Worm (Caenorhabditis elegans) whole organism, midembryonic: Measurements from ENCODE around the gene bgnt-1.5.

Experiments used
- T22C8.4 ChIP-seq: fragments of 200-800 bp; sonication (Bioruptor generic); IDR thresholded peaks from 2 replicates; pipeline ENCODE4 v1.3.6; 2022; ENCODE audit warnings: missing genetic modification characterization, missing compliant biosample characterization
- cog-1 ChIP-seq: sonication (generic microtip); optimal IDR thresholded peaks from 2 replicates; lab custom pipeline; 2016; ENCODE audit warnings: missing genetic modification characterization, missing compliant biosample characterization
- flt-1 ChIP-seq: fragments of 200-800 bp; sonication (Bioruptor generic); IDR thresholded peaks from 2 replicates; pipeline ENCODE4 v1.3.6; 2022; ENCODE audit warnings: missing genetic modification characterization, missing compliant biosample characterization
- klf-2 ChIP-seq: fragments of 200-800 bp; sonication (Bioruptor generic); conservative IDR thresholded peaks from 2 replicates; pipeline ENCODE4 v1.3.6; 2022; ENCODE audit warnings: missing genetic modification reagents, missing genetic modification characterization, missing compliant biosample characterization
- med-1 ChIP-seq: sonication (generic microtip); optimal IDR thresholded peaks from 2 replicates; lab custom pipeline; 2017; ENCODE audit warnings: missing genetic modification characterization, mild to moderate bottlenecking, missing compliant biosample characterization, antibody characterized with exemption, missing genetic modification reagents; ENCODE audit not compliant: insufficient read depth
- ref-1 ChIP-seq: fragments of 200-800 bp; sonication (Bioruptor generic); conservative IDR thresholded peaks from 2 replicates; pipeline ENCODE4 v1.3.6; 2022; ENCODE audit warnings: missing genetic modification reagents, missing genetic modification characterization, missing compliant biosample characterization
- tab-1 ChIP-seq: fragments of 200-800 bp; sonication (Bioruptor generic); IDR thresholded peaks from 2 replicates; pipeline ENCODE4 v1.3.6; 2022; ENCODE audit warnings: missing genetic modification characterization, missing compliant biosample characterization
- ztf-23 ChIP-seq: fragments of 200-800 bp; sonication (Bioruptor generic); IDR thresholded peaks from 2 replicates; pipeline ENCODE4 v1.3.6; 2022; ENCODE audit warnings: missing genetic modification reagents, missing genetic modification characterization, missing compliant biosample characterization
- ztf-29 ChIP-seq: fragments of 200-800 bp; sonication (Bioruptor generic); IDR thresholded peaks from 2 replicates; pipeline ENCODE4 v1.3.6; 2022; ENCODE audit warnings: missing genetic modification reagents, missing genetic modification characterization, missing compliant biosample characterization

bgnt-1.5 gene

DNA sequence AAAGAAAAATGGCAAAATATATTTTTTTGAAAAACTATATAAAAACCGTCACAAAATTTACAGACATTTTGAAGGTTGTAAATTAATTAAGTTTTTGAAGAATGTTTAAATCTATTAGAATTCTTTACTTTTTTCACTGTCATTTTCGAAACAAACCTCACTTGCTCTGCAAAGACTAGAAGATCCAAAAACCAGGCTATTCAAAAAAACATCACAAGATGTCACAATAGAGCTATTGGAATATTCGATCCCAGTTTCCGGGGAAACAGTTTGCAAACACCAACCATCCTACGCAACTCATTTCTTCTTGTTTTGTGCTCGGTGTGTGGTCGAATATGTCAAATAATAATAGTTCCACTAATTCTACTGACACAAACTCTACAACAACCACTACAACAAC lies 15.4 kb downstream of the bgnt-1.5 start, which contains the start of gene R12H7.4:
R12H7.4 (plus strand) TSS at position 301 of the 400 bp plus-strand sequence.
- TF ChIP-seq ztf-23 (GFP tag; lab: Robert Waterston, UW) (no peak), cog-1 (no peak), klf-2 (no peak), T22C8.4 (no peak), flt-1 (no peak), ztf-29 (GFP tag; lab: Robert Waterston, UW) (no peak), ref-1 (GFP tag; lab: Robert Waterston, UW) (no peak), tab-1 (no peak), med-1 (GFP tag; lab: Kevin White, UChicago) (no peak)

DNA sequence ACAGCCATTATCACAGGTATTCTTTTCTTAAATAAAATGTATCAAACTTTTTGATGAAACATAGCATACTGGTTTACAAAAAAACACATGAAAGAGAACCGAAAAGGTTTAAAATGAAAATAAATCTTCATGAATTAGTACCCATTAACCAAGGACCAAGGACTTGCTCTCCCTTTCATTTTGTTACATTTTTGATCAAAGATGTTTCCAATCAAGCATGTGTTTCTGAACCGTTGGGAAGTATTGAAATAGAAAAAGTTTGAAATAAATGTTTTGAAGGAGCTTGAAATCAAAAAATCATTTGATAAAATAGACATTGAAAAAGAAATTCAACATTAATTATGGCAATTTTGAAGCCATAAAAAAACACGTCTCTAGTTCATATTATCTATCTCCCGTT lies 19.6 kb downstream of the bgnt-1.5 start:
- no peak for TF ChIP-seq med-1 (GFP tag; lab: Kevin White, UChicago)
- no peak for TF ChIP-seq ref-1 (GFP tag; lab: Robert Waterston, UW)
- no peak for TF ChIP-seq tab-1
- no peak for TF ChIP-seq T22C8.4
- no peak for TF ChIP-seq ztf-29 (GFP tag; lab: Robert Waterston, UW)
- TF ChIP-seq flt-1 = no peak
- TF ChIP-seq cog-1 = no peak
- TF ChIP-seq klf-2 = no peak
- TF ChIP-seq ztf-23 (GFP tag; lab: Robert Waterston, UW) = no peak

DNA sequence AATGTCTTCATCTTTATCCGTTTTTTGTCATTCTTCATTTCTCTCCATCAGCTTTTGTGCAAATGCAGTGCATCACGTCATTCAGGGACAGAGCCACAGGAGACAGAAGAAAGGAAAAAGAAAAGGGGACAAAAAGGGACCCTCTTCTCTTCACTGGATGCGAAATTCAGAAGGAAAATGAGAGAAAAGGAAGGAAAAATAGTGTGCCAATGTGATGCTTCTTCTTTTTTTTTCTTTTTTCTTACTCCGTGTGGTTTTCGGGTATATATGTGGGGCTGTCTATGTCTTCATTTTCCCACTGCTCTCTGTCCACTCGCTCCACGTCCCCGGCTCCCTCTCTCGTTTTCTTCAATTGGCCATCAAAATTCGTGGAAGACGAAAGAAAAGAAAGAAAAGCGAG lies 21.7 kb downstream of the bgnt-1.5 start:
- TF ChIP-seq ztf-29 (GFP tag; lab: Robert Waterston, UW) = no peak
- TF ChIP-seq klf-2 = no peak
- no peak for TF ChIP-seq med-1 (GFP tag; lab: Kevin White, UChicago)
- TF ChIP-seq flt-1 = no peak
- no peak for TF ChIP-seq ref-1 (GFP tag; lab: Robert Waterston, UW)
- no peak for TF ChIP-seq ztf-23 (GFP tag; lab: Robert Waterston, UW)
- no peak for TF ChIP-seq T22C8.4
- TF ChIP-seq tab-1 = no peak
- no peak for TF ChIP-seq cog-1

DNA sequence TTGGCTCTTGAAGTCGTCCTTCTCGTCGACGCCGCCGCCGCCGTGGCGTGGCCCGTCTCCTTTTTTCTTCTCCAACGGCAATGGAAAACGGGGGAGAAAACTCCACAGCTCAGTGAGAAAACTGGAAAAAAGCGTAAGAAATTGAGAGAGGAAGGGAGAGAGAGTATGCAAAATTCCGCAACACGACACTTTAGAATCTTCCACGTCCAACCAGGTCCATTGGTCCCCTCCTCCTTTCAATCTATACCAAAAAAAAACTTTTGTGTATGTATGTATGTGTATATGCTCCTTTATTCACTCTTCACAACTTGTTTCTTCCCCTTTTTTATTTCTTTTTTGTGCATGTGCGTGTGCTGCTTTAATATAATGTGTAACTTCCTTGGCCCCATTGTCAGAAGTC lies 23.1 kb downstream of the bgnt-1.5 start:
- TF ChIP-seq cog-1 (no peak), ztf-29 (GFP tag; lab: Robert Waterston, UW) (no peak), tab-1 (no peak), flt-1 (no peak), med-1 (GFP tag; lab: Kevin White, UChicago) (no peak), klf-2 (no peak), ztf-23 (GFP tag; lab: Robert Waterston, UW) (no peak)

DNA sequence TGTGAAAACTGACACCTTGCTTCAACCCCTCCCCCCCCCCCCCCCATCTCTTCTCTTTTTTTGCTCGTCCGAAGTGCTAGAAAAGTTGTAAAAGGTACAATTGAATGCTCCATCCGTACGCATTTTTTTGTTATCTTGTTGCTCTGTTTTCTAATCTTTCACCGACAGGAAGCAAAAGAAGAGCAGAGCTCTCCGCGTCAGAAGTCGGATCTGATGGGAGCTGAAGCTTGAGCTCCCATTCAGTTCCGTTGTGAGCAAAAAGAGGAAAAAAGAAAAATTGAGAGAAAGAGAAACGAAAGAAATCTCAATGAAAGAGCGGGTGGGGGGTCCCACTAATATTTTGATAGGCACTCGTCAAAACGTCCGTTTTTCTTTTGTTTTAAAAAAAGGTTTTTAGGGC lies 25.2 kb downstream of the bgnt-1.5 start:
- no peak for TF ChIP-seq med-1 (GFP tag; lab: Kevin White, UChicago)
- TF ChIP-seq tab-1 = no peak
- TF ChIP-seq ref-1 (GFP tag; lab: Robert Waterston, UW) = no peak
- no peak; the same call in 1 of the 2 replicates for TF ChIP-seq ztf-29 (GFP tag; lab: Robert Waterston, UW)
- TF ChIP-seq ztf-23 (GFP tag; lab: Robert Waterston, UW) = no peak
- no peak for TF ChIP-seq cog-1
- no peak for TF ChIP-seq klf-2

DNA sequence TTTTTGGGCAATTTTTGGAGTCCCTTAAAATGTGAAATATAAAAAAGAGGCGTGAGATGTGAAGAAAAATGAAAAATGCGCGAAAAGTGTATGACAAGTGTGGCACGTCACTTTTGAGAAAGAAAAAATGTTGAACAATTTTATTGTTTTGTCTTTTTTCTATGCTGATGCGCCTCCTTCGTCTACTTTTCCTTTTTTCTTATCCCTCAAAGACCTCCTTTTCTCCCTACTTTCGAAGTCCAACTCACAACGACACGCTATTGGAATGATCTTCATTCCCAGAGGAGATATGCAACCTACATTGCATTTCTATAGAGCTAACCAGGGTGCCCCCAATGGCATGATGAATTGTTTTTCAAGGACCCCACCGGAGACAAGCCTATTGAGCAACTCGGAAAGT lies 26.1 kb downstream of the bgnt-1.5 start:
- TF ChIP-seq ztf-29 (GFP tag; lab: Robert Waterston, UW) (no peak), ref-1 (GFP tag; lab: Robert Waterston, UW) (no peak)

DNA sequence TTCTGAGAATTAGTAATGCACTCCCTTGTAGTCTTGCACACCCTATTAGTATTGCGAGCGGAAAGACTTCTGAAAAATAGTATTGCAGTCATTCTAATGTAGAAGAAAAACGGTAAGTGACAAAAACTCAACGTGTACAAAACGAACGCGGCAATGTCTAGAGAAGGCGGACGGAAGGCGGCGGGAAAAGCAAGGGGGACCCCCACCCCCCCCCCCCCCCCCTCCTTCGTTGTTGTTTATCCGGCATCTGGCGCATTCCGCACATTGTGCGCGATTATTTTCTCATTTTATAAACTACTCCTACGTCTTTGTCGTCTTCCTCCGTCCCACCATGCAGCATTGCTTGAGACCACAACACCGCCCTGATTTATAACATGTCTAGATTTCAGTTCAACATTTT lies 29.8 kb downstream of the bgnt-1.5 start:
- no peak for TF ChIP-seq med-1 (GFP tag; lab: Kevin White, UChicago)
- no peak for TF ChIP-seq ztf-29 (GFP tag; lab: Robert Waterston, UW)
- no peak for TF ChIP-seq cog-1
- no peak for TF ChIP-seq flt-1
- no peak for TF ChIP-seq T22C8.4
- TF ChIP-seq ztf-23 (GFP tag; lab: Robert Waterston, UW) = no peak
- TF ChIP-seq klf-2 = no peak
- no peak for TF ChIP-seq tab-1
- TF ChIP-seq ref-1 (GFP tag; lab: Robert Waterston, UW) = no peak

DNA sequence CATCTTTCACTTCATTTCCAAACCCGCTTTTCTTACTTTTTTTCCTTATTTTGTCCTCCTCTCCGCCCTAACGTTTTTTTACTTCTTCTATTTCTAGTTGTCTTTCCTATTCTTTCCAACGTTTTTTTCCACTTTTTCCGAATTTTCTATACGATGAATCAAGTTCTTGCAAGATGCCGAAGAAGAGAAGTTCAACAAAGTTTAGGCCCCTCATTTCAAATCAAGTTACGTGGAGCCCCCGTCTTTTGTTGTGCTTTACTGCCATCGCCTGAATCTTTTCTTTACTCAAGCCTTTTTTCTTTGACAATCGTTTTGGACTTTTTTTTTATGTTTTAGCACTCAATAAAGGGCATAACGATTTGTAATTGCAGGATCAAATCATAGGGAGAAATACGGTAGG lies 30.8 kb downstream of the bgnt-1.5 start, which contains the start of gene unc-9:
unc-9 (plus strand) TSS at position 370 of the 400 bp plus-strand sequence.
- TF ChIP-seq ref-1 (GFP tag; lab: Robert Waterston, UW) = no peak
- TF ChIP-seq ztf-29 (GFP tag; lab: Robert Waterston, UW) = no peak
- TF ChIP-seq ztf-23 (GFP tag; lab: Robert Waterston, UW) = no peak
- TF ChIP-seq klf-2 = no peak
- TF ChIP-seq med-1 (GFP tag; lab: Kevin White, UChicago) = no peak
- no peak for TF ChIP-seq tab-1
- TF ChIP-seq T22C8.4 = no peak
- TF ChIP-seq cog-1 = no peak

DNA sequence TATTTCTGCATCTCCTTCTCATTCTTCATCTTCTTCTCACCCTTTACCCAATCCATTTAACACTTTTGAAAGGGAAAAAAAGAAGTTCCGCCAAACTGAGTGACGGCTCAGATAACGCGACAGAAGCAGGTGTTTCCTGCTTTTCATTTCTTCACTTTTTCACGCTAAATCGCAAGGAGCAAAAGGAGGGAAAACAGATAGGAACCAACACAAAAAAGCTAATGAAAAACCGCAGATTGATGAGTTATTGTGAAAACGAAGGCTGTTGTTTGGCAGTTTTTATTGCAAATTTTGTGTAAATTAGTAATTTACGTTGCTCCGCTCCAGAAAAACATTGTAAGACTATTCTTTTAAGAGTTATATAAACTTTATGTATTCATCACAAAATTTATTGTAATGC lies 31.8 kb downstream of the bgnt-1.5 start:
- TF ChIP-seq ref-1 (GFP tag; lab: Robert Waterston, UW) (no peak), ztf-29 (GFP tag; lab: Robert Waterston, UW) (no peak), klf-2 (no peak), med-1 (GFP tag; lab: Kevin White, UChicago) (no peak), cog-1 (no peak), ztf-23 (GFP tag; lab: Robert Waterston, UW) (no peak), flt-1 (no peak), T22C8.4 (no peak), tab-1 (no peak)

DNA sequence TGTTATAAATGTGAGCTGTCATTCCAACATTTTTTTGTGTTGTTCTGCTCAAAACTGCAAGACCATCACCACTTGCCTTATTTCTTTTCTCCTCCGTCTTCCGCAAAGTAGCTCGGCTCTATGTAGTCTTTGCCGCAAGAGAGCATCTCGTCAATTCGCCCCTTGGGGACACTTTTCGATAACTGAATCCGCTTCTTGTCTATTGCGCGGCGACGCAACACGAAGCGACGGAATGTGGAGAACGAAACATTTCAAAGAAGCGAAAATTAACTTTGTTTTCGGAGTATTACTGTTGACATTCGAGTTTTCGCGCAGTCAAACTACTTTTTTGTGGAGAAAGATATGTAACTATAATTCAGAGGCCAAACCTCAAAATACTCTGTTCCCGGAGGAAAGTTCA lies 34.0 kb downstream of the bgnt-1.5 start:
- TF ChIP-seq cog-1 = no peak
- TF ChIP-seq ztf-23 (GFP tag; lab: Robert Waterston, UW) = no peak
- no peak for TF ChIP-seq klf-2
- no peak for TF ChIP-seq med-1 (GFP tag; lab: Kevin White, UChicago)
- TF ChIP-seq flt-1 = no peak
- TF ChIP-seq T22C8.4 = no peak
- TF ChIP-seq ref-1 (GFP tag; lab: Robert Waterston, UW) = no peak
- no peak for TF ChIP-seq tab-1
- TF ChIP-seq ztf-29 (GFP tag; lab: Robert Waterston, UW) = no peak

DNA sequence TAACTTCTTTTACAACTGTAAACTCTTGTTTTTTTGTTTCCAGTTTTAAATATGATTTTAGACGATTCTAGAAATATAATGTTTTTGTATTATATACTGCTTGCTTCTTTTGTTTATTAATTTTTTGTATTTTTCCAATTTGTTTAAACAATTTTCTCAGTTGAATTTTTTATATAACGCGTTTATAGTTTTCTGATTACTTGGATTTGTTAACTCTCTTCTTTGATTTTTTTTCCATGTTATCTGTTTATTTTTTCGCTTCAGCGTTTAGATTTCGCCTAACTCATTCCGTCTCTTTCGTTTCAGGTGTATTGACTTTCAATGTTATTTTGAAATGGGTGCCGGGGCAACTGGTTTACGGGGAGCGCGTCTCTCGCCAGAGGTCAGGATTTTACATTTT lies 41.2 kb downstream of the bgnt-1.5 start, which contains the start of gene gpa-6:
gpa-6 (plus strand) TSS at position 301 of the 400 bp plus-strand sequence.
- TF ChIP-seq ref-1 (GFP tag; lab: Robert Waterston, UW) (no peak), ztf-23 (GFP tag; lab: Robert Waterston, UW) (no peak), ztf-29 (GFP tag; lab: Robert Waterston, UW) (no peak), T22C8.4 (no peak), cog-1 (no peak), tab-1 (no peak), klf-2 (no peak), flt-1 (no peak), med-1 (GFP tag; lab: Kevin White, UChicago) (no peak)
